Fruit fly (Drosophila melanogaster) whole organism, pupa: ENCODE data around the gene CG12502.

ENCODE experiments used
- CG10348 ChIP-seq: fragments of 200-800 bp; sonication (Bioruptor generic); IDR thresholded peaks from 2 replicates; pipeline ENCODE4 v1.3.6; 2022; ENCODE audit warnings: missing biosample characterization, missing genetic modification characterization
- CG12605 ChIP-seq: fragments of 200-800 bp; sonication (Bioruptor generic); IDR thresholded peaks from 2 replicates; pipeline ENCODE4 v1.3.6; 2022; ENCODE audit warnings: missing biosample characterization, missing genetic modification characterization
- CG13204 ChIP-seq: fragments of 200-800 bp; sonication (Bioruptor generic); optimal IDR thresholded peaks from 2 replicates; lab custom pipeline; 2018; ENCODE audit warnings: missing biosample characterization, mild to moderate bottlenecking, missing genetic modification characterization, moderate library complexity
- CG14655 ChIP-seq: fragments of 200-800 bp; sonication (Bioruptor generic); optimal IDR thresholded peaks from 3 replicates; lab custom pipeline; 2017; ENCODE audit warnings: mild to moderate bottlenecking, missing biosample characterization, missing genetic modification reagents, missing genetic modification characterization
- CG15710 ChIP-seq: fragments of 200-800 bp; sonication (Bioruptor generic); optimal IDR thresholded peaks from 2 replicates; lab custom pipeline; 2018; ENCODE audit warnings: missing biosample characterization, mild to moderate bottlenecking, missing genetic modification characterization, moderate library complexity
- CG17806 ChIP-seq: fragments of 200-800 bp; sonication (Bioruptor generic); optimal IDR thresholded peaks from 2 replicates; lab custom pipeline; 2018; ENCODE audit warnings: missing biosample characterization, mild to moderate bottlenecking, missing genetic modification characterization, moderate library complexity
- CG32121 ChIP-seq: fragments of 200-800 bp; sonication (Bioruptor generic); IDR thresholded peaks from 2 replicates; pipeline ENCODE4 v1.3.6; 2022; ENCODE audit warnings: missing biosample characterization, missing genetic modification characterization
- CG34367 ChIP-seq: fragments of 200-800 bp; sonication (Bioruptor generic); optimal IDR thresholded peaks from 2 replicates; lab custom pipeline; 2018; ENCODE audit warnings: missing biosample characterization, mild to moderate bottlenecking, missing genetic modification characterization
- CG4496 ChIP-seq: fragments of 200-800 bp; sonication (Bioruptor generic); IDR thresholded peaks from 3 replicates; pipeline ENCODE4 v1.3.6; 2022; ENCODE audit warnings: missing biosample characterization, missing genetic modification characterization
- CG8159 ChIP-seq: fragments of 200-800 bp; sonication (Bioruptor generic); optimal IDR thresholded peaks from 3 replicates; lab custom pipeline; 2018; ENCODE audit warnings: missing biosample characterization, mild to moderate bottlenecking, missing genetic modification characterization, moderate library complexity
- CG8301 ChIP-seq: fragments of 200-800 bp; sonication (Bioruptor generic); optimal IDR thresholded peaks from 2 replicates; lab custom pipeline; 2018; ENCODE audit warnings: missing biosample characterization, mild to moderate bottlenecking, missing genetic modification characterization
- CG9948 ChIP-seq: fragments of 200-800 bp; sonication (Bioruptor generic); optimal IDR thresholded peaks from 2 replicates; lab custom pipeline; 2018; ENCODE audit warnings: missing biosample characterization, mild to moderate bottlenecking, missing genetic modification characterization, moderate library complexity
- D1 ChIP-seq: fragments of 200-800 bp; sonication (Bioruptor generic); optimal IDR thresholded peaks from 2 replicates; lab custom pipeline; 2018; ENCODE audit warnings: missing biosample characterization, mild to moderate bottlenecking, missing genetic modification characterization, moderate library complexity
- EcR ChIP-seq: fragments of 200-800 bp; sonication (Bioruptor generic); optimal IDR thresholded peaks from 3 replicates; lab custom pipeline; 2019; ENCODE audit warnings: missing biosample characterization, missing genetic modification characterization, mild to moderate bottlenecking, moderate library complexity, missing genetic modification reagents
- Ets98B ChIP-seq: fragments of 200-800 bp; sonication (Bioruptor generic); IDR thresholded peaks from 2 replicates; pipeline ENCODE4 v1.3.6; 2022; ENCODE audit warnings: missing biosample characterization, missing genetic modification characterization
- Pif1A ChIP-seq: fragments of 200-800 bp; sonication (Bioruptor generic); optimal IDR thresholded peaks from 3 replicates; lab custom pipeline; 2016; ENCODE audit warnings: missing biosample characterization, missing genetic modification characterization
- Pif1B ChIP-seq: fragments of 200-800 bp; sonication (Bioruptor generic); optimal IDR thresholded peaks from 3 replicates; lab custom pipeline; 2016; ENCODE audit warnings: missing biosample characterization, missing genetic modification characterization
- Snoo ChIP-seq: fragments of 200-800 bp; sonication (Bioruptor generic); optimal IDR thresholded peaks from 3 replicates; lab custom pipeline; 2017; ENCODE audit warnings: missing biosample characterization, mild to moderate bottlenecking, missing genetic modification characterization, inconsistent platforms
- fd96Ca ChIP-seq: fragments of 200-800 bp; sonication (Bioruptor generic); IDR thresholded peaks from 3 replicates; pipeline ENCODE4 v1.3.6; 2022; ENCODE audit warnings: missing biosample characterization, missing genetic modification characterization
- gl ChIP-seq: fragments of 200-800 bp; sonication (Bioruptor generic); optimal IDR thresholded peaks from 2 replicates; lab custom pipeline; 2018; ENCODE audit warnings: missing biosample characterization, mild to moderate bottlenecking, missing genetic modification characterization
- rn ChIP-seq: fragments of 200-800 bp; sonication (Bioruptor generic); IDR thresholded peaks from 2 replicates; pipeline ENCODE4 v1.3.6; 2022; ENCODE audit warnings: missing biosample characterization, missing genetic modification characterization

The CG12502 gene

DNA sequence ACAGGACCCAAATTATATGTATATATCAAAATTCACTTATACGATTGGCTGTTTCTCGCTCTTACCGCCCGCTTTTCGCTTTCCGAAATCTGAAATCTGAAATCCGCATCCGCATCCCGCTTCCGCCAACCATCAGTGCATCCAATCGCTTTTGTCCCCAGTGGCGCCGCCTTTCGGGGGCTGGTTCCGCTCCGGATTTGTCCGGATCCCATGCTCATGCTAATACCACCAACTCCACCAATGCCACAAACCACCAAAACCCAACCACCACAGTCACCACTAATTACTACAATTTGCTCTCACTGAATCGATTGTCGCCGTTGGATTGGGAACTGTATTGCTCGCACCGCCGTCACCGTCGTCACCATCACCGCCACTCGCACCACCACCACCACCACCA is 3.6 kb downstream of the CG12502 start:
- no peak for TF ChIP-seq Ets98B (GFP tag; lab: Robert Waterston, UW)
- TF ChIP-seq Pif1A, result no peak
- TF ChIP-seq rn, result no peak
- no peak for TF ChIP-seq CG8301
- no peak for TF ChIP-seq CG13204 (GFP tag; lab: Kevin White, UChicago)
- TF ChIP-seq EcR, result no peak
- TF ChIP-seq CG9948 (tag; lab: Kevin White, UChicago), result no peak
- no peak for TF ChIP-seq CG34367 (tag; lab: Kevin White, UChicago)
- TF ChIP-seq CG12605 (GFP tag; lab: Robert Waterston, UW), result no peak
- no peak for TF ChIP-seq D1 (tag; lab: Kevin White, UChicago)

DNA sequence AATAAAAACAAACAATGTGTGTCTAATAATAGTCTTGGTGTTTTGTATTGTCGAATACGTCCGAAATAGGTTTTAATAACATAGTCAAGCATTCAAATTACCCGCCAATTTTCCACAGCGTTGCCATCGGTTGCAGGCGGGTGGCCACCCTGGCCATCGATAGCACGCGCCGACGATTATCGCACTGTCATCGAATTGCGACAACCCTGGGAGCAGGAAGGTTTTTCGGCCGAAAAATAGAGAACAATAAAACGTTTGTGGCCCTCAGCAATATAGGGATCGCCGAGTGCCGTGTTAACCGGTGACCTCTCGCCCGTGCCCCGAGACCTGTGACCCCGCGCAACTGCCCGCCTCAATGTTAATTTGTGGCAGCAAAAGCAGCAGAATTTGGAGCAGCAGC is 6.5 kb downstream of the CG12502 start, which contains the start of gene Usp10:
Gene Usp10 (plus strand): TSS at position 187 of the 400 bp plus-strand sequence.
- TF ChIP-seq CG15710 (no peak), EcR (peak; percentile 6)
- TF ChIP-seq, all 21 proteins: peak for 1

DNA sequence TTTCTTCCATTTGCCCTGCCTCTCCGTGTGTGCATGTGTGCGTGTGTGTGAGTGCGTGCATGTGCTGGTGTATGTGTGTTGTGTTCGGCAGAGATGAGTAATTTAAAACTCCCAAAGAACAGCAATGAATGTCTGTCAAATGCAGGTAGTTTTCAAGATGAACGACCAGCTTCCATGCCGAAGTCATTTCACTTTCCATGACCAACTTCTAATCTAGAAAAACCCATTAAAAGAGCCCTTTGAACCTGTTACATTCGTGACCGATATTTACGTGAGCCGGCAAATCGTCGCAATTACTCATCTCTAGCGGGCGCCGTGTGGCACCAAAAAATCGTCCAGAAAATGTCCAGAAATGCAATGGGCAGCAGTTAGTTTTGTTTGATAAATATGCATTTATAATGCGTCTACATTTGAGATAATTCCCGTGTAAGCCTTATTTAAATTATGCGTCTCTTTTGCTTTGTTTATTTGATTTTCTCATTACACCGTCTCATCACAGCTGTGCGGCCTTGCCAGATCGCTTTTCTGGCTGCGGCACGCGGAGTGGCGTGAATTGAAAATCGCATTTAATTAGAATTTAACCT is 7.3 kb downstream of the CG12502 start:
- peak; percentile 17 for TF ChIP-seq CG17806 (tag; lab: Kevin White, UChicago)
- 0 out of 2 replicates have a peak, but pooled peaks have one; percentile 8 for TF ChIP-seq Ets98B (GFP tag; lab: Robert Waterston, UW)
- peak; percentile 36 for TF ChIP-seq CG8159 (tag; lab: Kevin White, UChicago)
- TF ChIP-seq Pif1B (GFP tag; lab: Kevin White, UChicago), result no peak
- TF ChIP-seq CG8301, result peak; percentile 9
- no peak for TF ChIP-seq CG12605 (GFP tag; lab: Robert Waterston, UW)
- TF ChIP-seq CG14655, result peak; percentile 39
- peak; percentile 29 for TF ChIP-seq CG9948 (tag; lab: Kevin White, UChicago)
- no peak for TF ChIP-seq EcR
- peak; percentile 44 for TF ChIP-seq CG15710
- 0 out of 2 replicates have a peak, but pooled peaks have one; percentile 41 for TF ChIP-seq rn
- peak; percentile 19; the same call in 1 of the 2 replicates for TF ChIP-seq CG32121 (GFP tag; lab: Robert Waterston, UW)
- TF ChIP-seq Snoo (tag; lab: Kevin White, UChicago), result peak; percentile 22
- TF ChIP-seq CG13204 (GFP tag; lab: Kevin White, UChicago), result no peak
- TF ChIP-seq gl, result no peak
- TF ChIP-seq CG4496 (GFP tag; lab: Robert Waterston, UW), result peak; percentile 53; the same call in 2 of the 3 replicates
- TF ChIP-seq D1 (tag; lab: Kevin White, UChicago), result no peak
- peak; percentile 65; the same call in 1 of the 3 replicates for TF ChIP-seq fd96Ca
- TF ChIP-seq Pif1A, result peak; percentile 34
- peak; percentile 39 for TF ChIP-seq CG34367 (tag; lab: Kevin White, UChicago)
- TF ChIP-seq, all 21 proteins: peak for 14

DNA sequence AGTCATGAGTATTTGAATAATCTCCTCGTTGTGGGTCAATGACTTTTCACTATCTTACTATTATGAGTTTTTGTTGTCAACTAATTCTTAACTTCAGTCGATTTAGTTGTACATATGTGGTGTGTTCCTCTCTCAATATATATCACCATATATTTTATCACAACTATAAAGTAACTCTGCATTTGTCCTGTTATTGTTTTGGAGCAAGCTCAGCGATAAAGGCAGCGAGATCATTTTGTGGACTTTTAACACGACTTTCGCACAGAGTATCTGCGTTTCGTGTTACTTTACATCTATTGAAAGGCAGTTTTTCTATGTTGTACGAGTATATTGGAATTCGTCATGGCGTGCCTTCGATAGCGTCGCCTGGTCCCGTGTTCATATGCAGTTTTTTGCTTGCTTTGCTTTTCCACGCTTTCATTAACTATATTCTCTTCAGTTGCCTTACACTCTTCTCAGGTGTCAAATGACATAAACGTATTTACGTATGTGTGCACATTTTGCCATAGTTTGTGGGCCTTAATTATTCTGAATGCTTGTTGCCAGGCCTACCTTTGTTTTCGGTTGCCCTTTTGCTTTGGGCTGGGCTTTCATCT is 10.3 kb downstream of the CG12502 start:
- TF ChIP-seq gl (no peak), Pif1A (no peak), CG17806 (tag; lab: Kevin White, UChicago) (no peak), CG8159 (tag; lab: Kevin White, UChicago) (no peak), CG8301 (peak; percentile 53), Ets98B (GFP tag; lab: Robert Waterston, UW) (peak; percentile 21; the same call in 1 of the 2 replicates), CG12605 (GFP tag; lab: Robert Waterston, UW) (no peak), CG32121 (GFP tag; lab: Robert Waterston, UW) (no peak; the same call in 1 of the 2 replicates), CG14655 (peak; percentile 52), CG9948 (tag; lab: Kevin White, UChicago) (no peak), Snoo (tag; lab: Kevin White, UChicago) (no peak), CG13204 (GFP tag; lab: Kevin White, UChicago) (no peak), EcR (peak; percentile 14), rn (no peak), CG10348 (GFP tag; lab: Robert Waterston, UW) (no peak), fd96Ca (peak; percentile 47; the same call in 1 of the 3 replicates), CG34367 (tag; lab: Kevin White, UChicago) (no peak), CG15710 (no peak), CG4496 (GFP tag; lab: Robert Waterston, UW) (0 out of 3 replicates have a peak, but pooled peaks have one; percentile 34), Pif1B (GFP tag; lab: Kevin White, UChicago) (no peak), D1 (tag; lab: Kevin White, UChicago) (no peak)
- TF ChIP-seq, all 21 proteins: peak for 6

DNA sequence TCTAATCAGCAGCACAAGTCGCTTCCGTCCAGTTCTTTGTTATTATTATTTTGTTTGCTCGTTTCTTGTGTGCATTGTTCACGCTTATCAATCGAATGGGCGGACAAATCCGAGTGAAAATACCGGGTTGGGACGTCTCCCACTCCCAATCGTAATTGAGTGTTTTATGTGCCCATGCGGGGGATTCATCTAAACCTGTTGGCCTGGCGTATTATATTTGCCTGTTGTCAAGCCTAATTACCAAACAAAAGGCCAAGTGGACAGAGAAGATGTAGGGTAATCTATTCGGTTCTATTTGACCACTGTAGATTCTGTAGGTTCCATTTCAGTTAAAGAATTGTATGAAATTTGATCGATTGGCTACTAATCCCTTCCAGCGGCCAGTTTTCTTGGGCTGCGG is 10.9 kb downstream of the CG12502 start:
- no peak for TF ChIP-seq CG32121 (GFP tag; lab: Robert Waterston, UW)
- TF ChIP-seq fd96Ca, result 0 out of 3 replicates have a peak, but pooled peaks have one; percentile 2
- no peak for TF ChIP-seq CG14655
- TF ChIP-seq CG9948 (tag; lab: Kevin White, UChicago), result no peak

DNA sequence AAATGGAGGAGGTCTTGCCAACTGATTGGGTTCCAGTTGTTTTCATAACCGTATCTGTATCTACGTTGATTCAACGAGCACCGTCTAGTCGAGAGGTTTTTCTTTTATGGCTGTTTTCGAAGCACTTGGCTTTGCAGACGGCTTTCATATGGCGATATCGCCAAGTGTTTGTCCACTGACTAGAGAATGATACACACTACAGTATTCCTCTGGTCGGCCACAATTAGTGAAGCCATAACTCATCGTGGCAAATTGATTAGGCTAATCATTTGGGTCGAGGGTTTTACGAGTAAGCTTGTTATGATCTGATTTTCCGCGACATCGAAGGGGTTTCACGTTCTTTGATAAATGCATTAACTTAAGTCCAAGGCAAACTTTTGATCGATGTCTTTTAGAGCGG is 11.5 kb downstream of the CG12502 start:
- TF ChIP-seq CG14655 (no peak), CG15710 (no peak), rn (no peak)

DNA sequence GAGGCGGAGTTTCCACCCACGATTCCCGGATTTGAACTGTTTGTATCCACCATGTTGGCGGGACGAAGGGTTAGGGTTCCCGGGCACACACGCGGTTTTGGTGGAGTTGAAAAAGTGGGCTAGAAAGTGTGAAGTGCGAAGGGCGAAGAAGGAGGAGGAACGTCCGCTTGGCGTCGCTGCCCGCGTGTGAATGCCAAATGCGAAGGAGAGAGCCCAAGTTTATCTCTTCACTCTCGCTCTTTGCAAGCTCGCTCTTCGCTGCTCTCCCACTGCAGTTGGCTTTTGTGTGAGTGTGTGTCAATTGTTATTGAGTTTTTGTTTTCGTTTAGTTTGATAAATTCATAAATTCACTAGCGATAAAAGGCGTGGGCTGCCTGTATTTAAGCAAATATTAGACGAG is 15.7 kb downstream of the CG12502 start:
- TF ChIP-seq CG15710 (no peak), CG10348 (GFP tag; lab: Robert Waterston, UW) (no peak), CG9948 (tag; lab: Kevin White, UChicago) (no peak), CG17806 (tag; lab: Kevin White, UChicago) (no peak), CG8301 (no peak), CG4496 (GFP tag; lab: Robert Waterston, UW) (peak; percentile 62), EcR (peak; percentile 34), CG12605 (GFP tag; lab: Robert Waterston, UW) (peak; percentile 40), Snoo (tag; lab: Kevin White, UChicago) (no peak), CG8159 (tag; lab: Kevin White, UChicago) (no peak), fd96Ca (no peak), CG32121 (GFP tag; lab: Robert Waterston, UW) (no peak), Ets98B (GFP tag; lab: Robert Waterston, UW) (no peak; the same call in 1 of the 2 replicates), Pif1B (GFP tag; lab: Kevin White, UChicago) (no peak), CG14655 (no peak), D1 (tag; lab: Kevin White, UChicago) (no peak), CG13204 (GFP tag; lab: Kevin White, UChicago) (peak; percentile 8), gl (no peak), CG34367 (tag; lab: Kevin White, UChicago) (no peak), rn (no peak), Pif1A (no peak)
